Fruit fly (Drosophila melanogaster) whole organism, embryonic: Measurements from ENCODE around the gene CG44094.

Experiments
- Abd-B ChIP-seq: fragments of 200-800 bp; sonication (Bioruptor generic); optimal IDR thresholded peaks from 2 replicates; lab custom pipeline; 2018; ENCODE audit warnings: missing biosample characterization, mild to moderate bottlenecking, missing genetic modification characterization, moderate library complexity
- Awh ChIP-seq: fragments of 200-800 bp; sonication (Bioruptor generic); IDR thresholded peaks from 2 replicates; pipeline ENCODE4, ENCODE4 v1.3.6; 2022; ENCODE audit warnings: missing biosample characterization, missing genetic modification characterization
- CG10147 ChIP-seq: fragments of 200-800 bp; sonication (Bioruptor generic); optimal IDR thresholded peaks from 2 replicates; lab custom pipeline; 2019; ENCODE audit warnings: missing biosample characterization, mild to moderate bottlenecking, missing genetic modification characterization, moderate library complexity
- CG1233 ChIP-seq: fragments of 200-800 bp; sonication (Bioruptor generic); optimal IDR thresholded peaks from 4 replicates; lab custom pipeline; 2018; ENCODE audit warnings: missing biosample characterization, mild to moderate bottlenecking, missing genetic modification characterization
- CG14667 ChIP-seq: fragments of 200-800 bp; sonication (Bioruptor generic); IDR thresholded peaks from 2 replicates; pipeline ENCODE4 v1.3.6; 2022; ENCODE audit warnings: missing biosample characterization, missing genetic modification characterization
- CG17612 ChIP-seq: fragments of 200-800 bp; sonication (Bioruptor generic); IDR thresholded peaks from 2 replicates; pipeline ENCODE4 v1.3.6; 2022; ENCODE audit warnings: missing biosample characterization, missing genetic modification characterization
- CG31441 ChIP-seq: fragments of 200-800 bp; sonication (Bioruptor generic); IDR thresholded peaks from 2 replicates; pipeline ENCODE4 v1.3.6; 2022; ENCODE audit warnings: missing biosample characterization, missing genetic modification characterization
- CG4282 ChIP-seq: fragments of 200-800 bp; sonication (Bioruptor generic); optimal IDR thresholded peaks from 2 replicates; lab custom pipeline; 2016; ENCODE audit warnings: missing biosample characterization, missing genetic modification characterization
- CG6254 ChIP-seq: fragments of 200-800 bp; sonication (Bioruptor generic); optimal IDR thresholded peaks from 3 replicates; lab custom pipeline; 2017; ENCODE audit warnings: mild to moderate bottlenecking, missing biosample characterization, missing genetic modification reagents, missing genetic modification characterization
- CG6813 ChIP-seq: fragments of 200-800 bp; sonication (Bioruptor generic); optimal IDR thresholded peaks from 2 replicates; lab custom pipeline; 2017; ENCODE audit warnings: missing biosample characterization, missing genetic modification characterization, mild to moderate bottlenecking, moderate library complexity, missing genetic modification reagents
- CG7839 ChIP-seq: fragments of 200-800 bp; sonication (Bioruptor generic); optimal IDR thresholded peaks from 3 replicates; lab custom pipeline; 2018; ENCODE audit warnings: missing biosample characterization, mild to moderate bottlenecking, missing genetic modification characterization, moderate library complexity
- CG8281 ChIP-seq: fragments of 200-800 bp; sonication (Bioruptor generic); optimal IDR thresholded peaks from 2 replicates; lab custom pipeline; 2018; ENCODE audit warnings: missing biosample characterization, mild to moderate bottlenecking, missing genetic modification characterization, moderate library complexity
- CG8478 ChIP-seq: fragments of >200 bp; optimal IDR thresholded peaks from 2 replicates; lab custom pipeline; 2018
- CG8924 ChIP-seq: fragments of 200-800 bp; optimal IDR thresholded peaks from 3 replicates; lab custom pipeline; 2019; ENCODE audit warnings: missing biosample characterization, mild to moderate bottlenecking, missing genetic modification characterization, moderate library complexity
- Deaf1 ChIP-seq: fragments of 200-800 bp; optimal IDR thresholded peaks from 3 replicates; lab custom pipeline; 2019; ENCODE audit warnings: missing biosample characterization, mild to moderate bottlenecking, missing genetic modification characterization, moderate library complexity
- Dek ChIP-seq: fragments of 200-800 bp; sonication (Bioruptor generic); optimal IDR thresholded peaks from 3 replicates; lab custom pipeline; 2019; ENCODE audit warnings: missing biosample characterization, mild to moderate bottlenecking, missing genetic modification characterization, moderate library complexity
- Doc3 ChIP-seq: fragments of 200-800 bp; sonication (Bioruptor generic); IDR thresholded peaks from 3 replicates; pipeline ENCODE4 v1.3.6; 2022; ENCODE audit warnings: missing biosample characterization, missing genetic modification characterization; ENCODE audit not compliant: partially characterized antibody
- Drgx ChIP-seq: fragments of 200-800 bp; sonication (Bioruptor generic); IDR thresholded peaks from 2 replicates; pipeline ENCODE4 v1.3.6; 2022; ENCODE audit warnings: missing biosample characterization, missing genetic modification characterization
- Ets97D ChIP-seq: fragments of 200-800 bp; sonication (Bioruptor generic); optimal IDR thresholded peaks from 3 replicates; lab custom pipeline; 2016; ENCODE audit warnings: missing biosample characterization, missing genetic modification characterization
- Fer1 ChIP-seq: fragments of 200-800 bp; sonication (Bioruptor generic); optimal IDR thresholded peaks from 2 replicates; lab custom pipeline; 2017; ENCODE audit warnings: missing biosample characterization, mild to moderate bottlenecking, missing genetic modification characterization
- H2.0 ChIP-seq: fragments of 200-800 bp; sonication (Bioruptor generic); IDR thresholded peaks from 2 replicates; pipeline ENCODE4 v1.3.6; 2022; ENCODE audit warnings: missing biosample characterization, missing genetic modification characterization
- HmgZ ChIP-seq: fragments of 200-800 bp; sonication (Bioruptor generic); optimal IDR thresholded peaks from 2 replicates; lab custom pipeline; 2018; ENCODE audit warnings: missing biosample characterization, mild to moderate bottlenecking, missing genetic modification characterization
- NK7.1 ChIP-seq: fragments of 200-800 bp; sonication (Bioruptor generic); optimal IDR thresholded peaks from 3 replicates; lab custom pipeline; 2016; ENCODE audit warnings: missing biosample characterization, missing genetic modification characterization
- Oli ChIP-seq: fragments of 200-800 bp; sonication (Bioruptor generic); optimal IDR thresholded peaks from 2 replicates; lab custom pipeline; 2018; ENCODE audit warnings: missing biosample characterization, mild to moderate bottlenecking, missing genetic modification characterization, moderate library complexity
- Rfx ChIP-seq: fragments of 200-800 bp; sonication (Bioruptor generic); IDR thresholded peaks from 2 replicates; pipeline ENCODE4 v1.3.6; 2022; ENCODE audit warnings: missing biosample characterization, missing genetic modification characterization
- Sox100B ChIP-seq: fragments of 200-800 bp; sonication (Bioruptor generic); optimal IDR thresholded peaks from 3 replicates; lab custom pipeline; 2018; ENCODE audit warnings: missing biosample characterization, mild to moderate bottlenecking, missing genetic modification characterization
- Xbp1 ChIP-seq: fragments of 200-800 bp; sonication (Bioruptor generic); optimal IDR thresholded peaks from 3 replicates; lab custom pipeline; 2016; ENCODE audit warnings: missing biosample characterization, mild to moderate bottlenecking, missing genetic modification characterization
- cato ChIP-seq: fragments of 200-800 bp; sonication (Bioruptor generic); optimal IDR thresholded peaks from 2 replicates; lab custom pipeline; 2016; ENCODE audit warnings: missing biosample characterization, missing genetic modification characterization, borderline replicate concordance
- chm ChIP-seq: fragments of 200-800 bp; sonication (Bioruptor generic); IDR thresholded peaks from 2 replicates; pipeline ENCODE4 v1.3.6; 2022; ENCODE audit warnings: missing biosample characterization, missing genetic modification characterization
- crol ChIP-seq: fragments of 200-800 bp; sonication (Bioruptor generic); IDR thresholded peaks from 2 replicates; pipeline ENCODE4 v1.3.6; 2022; ENCODE audit warnings: missing biosample characterization, missing genetic modification characterization
- disco-r ChIP-seq: fragments of 200-800 bp; sonication (Bioruptor generic); optimal IDR thresholded peaks from 2 replicates; lab custom pipeline; 2016; ENCODE audit warnings: missing biosample characterization, missing genetic modification characterization
- dmrt99B ChIP-seq: fragments of 200-800 bp; sonication (Bioruptor generic); optimal IDR thresholded peaks from 2 replicates; lab custom pipeline; 2018; ENCODE audit warnings: missing biosample characterization, mild to moderate bottlenecking, missing genetic modification characterization, moderate library complexity
- dpn ChIP-seq, 2 experiments: fragments of 200-800 bp; sonication (Bioruptor generic); optimal IDR thresholded peaks; 3 replicates each; lab custom pipeline; 2016; ENCODE audit warnings: missing biosample characterization in 2 of 2, missing genetic modification characterization in 2 of 2
- ewg ChIP-seq: fragments of 200-800 bp; sonication (Bioruptor generic); optimal IDR thresholded peaks from 3 replicates; lab custom pipeline; 2017; ENCODE audit warnings: mild to moderate bottlenecking, missing biosample characterization, missing genetic modification reagents, missing genetic modification characterization
- fd96Cb ChIP-seq: fragments of 200-800 bp; sonication (Bioruptor generic); optimal IDR thresholded peaks from 2 replicates; lab custom pipeline; 2018; ENCODE audit warnings: missing biosample characterization, mild to moderate bottlenecking, missing genetic modification characterization, moderate library complexity
- ken ChIP-seq: fragments of 200-800 bp; sonication (Bioruptor generic); IDR thresholded peaks from 3 replicates; pipeline ENCODE4 v1.3.6; 2022; ENCODE audit warnings: missing biosample characterization, missing genetic modification characterization
- kni ChIP-seq: fragments of 200-800 bp; sonication (Bioruptor generic); optimal IDR thresholded peaks from 3 replicates; lab custom pipeline; 2017; ENCODE audit warnings: mild to moderate bottlenecking, missing biosample characterization, missing genetic modification reagents, missing genetic modification characterization
- mirr ChIP-seq: fragments of 200-800 bp; sonication (Bioruptor generic); optimal IDR thresholded peaks from 3 replicates; lab custom pipeline; 2018; ENCODE audit warnings: missing biosample characterization, mild to moderate bottlenecking, missing genetic modification characterization
- nom ChIP-seq: fragments of 200-800 bp; sonication (Bioruptor generic); optimal IDR thresholded peaks from 2 replicates; lab custom pipeline; 2017; ENCODE audit warnings: missing biosample characterization, missing genetic modification characterization, mild to moderate bottlenecking, moderate library complexity, missing genetic modification reagents
- onecut ChIP-seq: fragments of 200-800 bp; sonication (Bioruptor generic); IDR thresholded peaks from 2 replicates; pipeline ENCODE4 v1.3.6; 2022; ENCODE audit warnings: missing biosample characterization, missing genetic modification characterization
- pros ChIP-seq: fragments of 200-800 bp; sonication (Bioruptor generic); optimal IDR thresholded peaks from 3 replicates; lab custom pipeline; 2019; ENCODE audit warnings: missing biosample characterization, mild to moderate bottlenecking, missing genetic modification characterization, moderate library complexity
- salm ChIP-seq: fragments of 200-800 bp; sonication (Bioruptor generic); optimal IDR thresholded peaks from 2 replicates; lab custom pipeline; 2018; ENCODE audit warnings: missing biosample characterization, mild to moderate bottlenecking, missing genetic modification characterization
- sim ChIP-seq: fragments of 200-800 bp; sonication (Bioruptor generic); IDR thresholded peaks from 2 replicates; pipeline ENCODE4 v1.3.6; 2022; ENCODE audit warnings: missing biosample characterization, missing genetic modification characterization
- stc ChIP-seq: fragments of 200-800 bp; sonication (Bioruptor generic); IDR thresholded peaks from 2 replicates; pipeline ENCODE4 v1.3.6; 2022; ENCODE audit warnings: missing biosample characterization, missing genetic modification characterization
- vvl ChIP-seq: fragments of 200-800 bp; sonication (Bioruptor generic); IDR thresholded peaks from 2 replicates; pipeline ENCODE4 v1.3.6; 2022; ENCODE audit warnings: missing biosample characterization, missing genetic modification characterization
- zen2 ChIP-seq: fragments of 200-800 bp; sonication (Bioruptor generic); IDR thresholded peaks from 3 replicates; pipeline ENCODE4 v1.3.6; 2022; ENCODE audit warnings: missing biosample characterization, missing genetic modification characterization; ENCODE audit not compliant: partially characterized antibody

CG44094 gene

dm6 chr3R:14608892-14609692, 32.7 kb upstream of the CG44094 start, which contains the start of gene CG14853 (continued):
- TF ChIP-seq CG6813 (GFP tag; lab: Kevin White, UChicago) = peak; percentile 86
- peak; percentile 78 for TF ChIP-seq mirr (GFP tag; lab: Kevin White, UChicago)
- peak; percentile 78 for TF ChIP-seq chm (GFP tag; lab: Robert Waterston, UW)
- TF ChIP-seq zen2 (GFP tag; lab: Robert Waterston, UW) = no peak
- no peak for TF ChIP-seq disco-r (GFP tag; lab: Kevin White, UChicago)

dm6 chr3R:14597935-14598424, 21.6 kb upstream of the CG44094 start:
- TF ChIP-seq CG8281 (tag; lab: Kevin White, UChicago) (no peak), H2.0 (GFP tag; lab: Robert Waterston, UW) (no peak), sim (GFP tag; lab: Robert Waterston, UW) (no peak), Oli (tag; lab: Kevin White, UChicago) (peak; percentile 53), HmgZ (no peak), CG31441 (GFP tag; lab: Robert Waterston, UW) (peak; percentile 59), Rfx (GFP tag; lab: Robert Waterston, UW) (no peak), vvl (GFP tag; lab: Robert Waterston, UW) (peak; percentile 47; the same call in 1 of the 2 replicates), pros (GFP tag; lab: Kevin White, UChicago) (no peak), ken (GFP tag; lab: Robert Waterston, UW) (no peak), CG8924 (tag; lab: Kevin White, UChicago) (peak; percentile 37), CG1233 (peak; percentile 1), CG8478 (no peak), Abd-B (no peak), NK7.1 (no peak), ewg (GFP tag; lab: Kevin White, UChicago) (peak; percentile 45), CG14667 (GFP tag; lab: Robert Waterston, UW) (no peak), Dek (tag; lab: Kevin White, UChicago) (no peak), Sox100B (peak; percentile 50), Xbp1 (GFP tag; lab: Kevin White, UChicago) (peak; percentile 28), kni (GFP tag; lab: Kevin White, UChicago) (no peak), Ets97D (GFP tag; lab: Kevin White, UChicago) (peak; percentile 32), Deaf1 (tag; lab: Kevin White, UChicago) (no peak), dpn (GFP tag; optimal IDR thresholded peaks at IDR 0.05; lab: Kevin White, UChicago) (peak in 1 of 2 experiments; percentile 38), Fer1 (GFP tag; lab: Kevin White, UChicago) (no peak), crol (GFP tag; lab: Robert Waterston, UW) (0 out of 2 replicates have a peak, but pooled peaks have one; percentile 2), dmrt99B (tag; lab: Kevin White, UChicago) (peak; percentile 49), Drgx (GFP tag; lab: Robert Waterston, UW) (no peak), CG7839 (tag; lab: Kevin White, UChicago) (peak; percentile 49), fd96Cb (tag; lab: Kevin White, UChicago) (peak; percentile 38), zen2 (GFP tag; lab: Robert Waterston, UW) (no peak), onecut (peak; percentile 27; the same call in 1 of the 2 replicates), CG6254 (peak; percentile 18), nom (GFP tag; lab: Kevin White, UChicago) (peak; percentile 7), stc (peak; percentile 40; the same call in 1 of the 2 replicates), CG10147 (GFP tag; lab: Kevin White, UChicago) (no peak), CG4282 (no peak), salm (no peak), Doc3 (GFP tag; lab: Robert Waterston, UW) (no peak), CG17612 (GFP tag; lab: Robert Waterston, UW) (no peak), cato (GFP tag; lab: Kevin White, UChicago) (no peak), Awh (no peak)
